Worm (Caenorhabditis elegans) whole organism, L4/young adult: ENCODE data around the gene F07H5.10.

ENCODE experiments used
- W03F9.2 ChIP-seq: fragments of 150-350 bp; optimal IDR thresholded peaks from 2 replicates; lab custom pipeline; 2014; ENCODE audit warnings: missing biosample characterization, missing genetic modification characterization
- dao-5 ChIP-seq: sonication (generic microtip); optimal IDR thresholded peaks from 2 replicates; lab custom pipeline; 2016; ENCODE audit warnings: missing genotype, missing genetic modification characterization, moderate library complexity, missing compliant biosample characterization

ce11 chrII:8845298-8845697, 36.9 kb upstream of the F07H5.10 start, which contains the start of gene agxt-1:
- TF ChIP-seq W03F9.2 (tag; lab: Kevin White, UChicago), result no peak
- no peak for TF ChIP-seq dao-5 (tag; lab: Kevin White, UChicago)
